Fruit fly (Drosophila melanogaster) whole organism, embryonic: Measurements from ENCODE around the gene CG12012.
A peak's percentile ranks its signal among the peaks of the same experiment; 100 is the strongest.

ENCODE experiments used
- CG1024 ChIP-seq: fragments of 200-800 bp; sonication (Bioruptor generic); IDR thresholded peaks from 2 replicates; pipeline ENCODE4 v1.3.6; 2022; ENCODE audit warnings: missing biosample characterization, missing genetic modification characterization
- CG11456 ChIP-seq: fragments of 200-800 bp; sonication (Bioruptor generic); IDR thresholded peaks from 3 replicates; pipeline ENCODE4 v1.3.6; 2022; ENCODE audit warnings: missing biosample characterization, missing genetic modification characterization
- CG12744 ChIP-seq: fragments of 200-800 bp; sonication (Bioruptor generic); optimal IDR thresholded peaks from 2 replicates; lab custom pipeline; 2016; ENCODE audit warnings: missing biosample characterization, missing genetic modification characterization
- CG13296 ChIP-seq: fragments of 200-800 bp; sonication (Bioruptor generic); optimal IDR thresholded peaks from 3 replicates; lab custom pipeline; 2018; ENCODE audit warnings: missing biosample characterization, mild to moderate bottlenecking, missing genetic modification characterization
- CG14965 ChIP-seq: fragments of 200-800 bp; sonication (Bioruptor generic); optimal IDR thresholded peaks from 2 replicates; lab custom pipeline; 2016; ENCODE audit warnings: missing biosample characterization, missing genetic modification characterization, borderline replicate concordance
- CG15696 ChIP-seq: fragments of 200-800 bp; sonication (Bioruptor generic); optimal IDR thresholded peaks from 2 replicates; lab custom pipeline; 2019; ENCODE audit warnings: missing biosample characterization, mild to moderate bottlenecking, missing genetic modification characterization, moderate library complexity
- CG16779 ChIP-seq: fragments of 200-800 bp; sonication (Bioruptor generic); IDR thresholded peaks from 2 replicates; pipeline ENCODE4 v1.3.6; 2022; ENCODE audit warnings: missing biosample characterization, missing genetic modification characterization
- CG17802 ChIP-seq: fragments of 200-800 bp; sonication (Bioruptor generic); optimal IDR thresholded peaks from 2 replicates; lab custom pipeline; 2018; ENCODE audit warnings: missing biosample characterization, mild to moderate bottlenecking, missing genetic modification characterization, moderate library complexity
- CG30431 ChIP-seq: fragments of 200-800 bp; sonication (Bioruptor generic); optimal IDR thresholded peaks from 2 replicates; lab custom pipeline; 2017; ENCODE audit warnings: missing biosample characterization, missing genetic modification characterization
- CG31224 ChIP-seq: fragments of 200-800 bp; sonication (Bioruptor generic); IDR thresholded peaks from 2 replicates; pipeline ENCODE4 v1.3.6; 2022; ENCODE audit warnings: missing biosample characterization, missing genetic modification characterization
- CG31388 ChIP-seq: fragments of 200-800 bp; sonication (Bioruptor generic); optimal IDR thresholded peaks from 2 replicates; lab custom pipeline; 2016; ENCODE audit warnings: missing biosample characterization, missing genetic modification characterization
- CG32772 ChIP-seq: fragments of 200-800 bp; sonication (Bioruptor generic); IDR thresholded peaks from 2 replicates; pipeline ENCODE4 v1.3.6; 2022; ENCODE audit warnings: missing biosample characterization, missing genetic modification characterization
- CG4360 ChIP-seq: fragments of 200-800 bp; sonication (Bioruptor generic); IDR thresholded peaks from 2 replicates; pipeline ENCODE4 v1.3.6; 2022; ENCODE audit warnings: missing biosample characterization, missing genetic modification characterization
- CG5180 ChIP-seq: fragments of 200-800 bp; sonication (Bioruptor generic); optimal IDR thresholded peaks from 3 replicates; lab custom pipeline; 2017; ENCODE audit warnings: missing biosample characterization, missing genetic modification characterization, mild to moderate bottlenecking, moderate library complexity, missing genetic modification reagents
- CG6272 ChIP-seq: fragments of 200-800 bp; sonication (Bioruptor generic); IDR thresholded peaks from 2 replicates; pipeline ENCODE4 v1.3.6; 2022; ENCODE audit warnings: missing biosample characterization, missing genetic modification characterization
- CG6854 ChIP-seq: fragments of 200-800 bp; sonication (Bioruptor generic); optimal IDR thresholded peaks from 3 replicates; lab custom pipeline; 2017; ENCODE audit warnings: missing biosample characterization, mild to moderate bottlenecking, missing genetic modification characterization
- CG7556 ChIP-seq: fragments of 200-800 bp; sonication (Bioruptor generic); optimal IDR thresholded peaks from 2 replicates; lab custom pipeline; 2017; ENCODE audit warnings: missing biosample characterization, mild to moderate bottlenecking, missing genetic modification characterization
- CG7786 ChIP-seq: fragments of 200-800 bp; sonication (Bioruptor generic); optimal IDR thresholded peaks from 2 replicates; lab custom pipeline; 2016; ENCODE audit warnings: missing biosample characterization, missing genetic modification characterization
- CG8944 ChIP-seq: fragments of 200-800 bp; sonication (Bioruptor generic); optimal IDR thresholded peaks from 3 replicates; lab custom pipeline; 2016; ENCODE audit warnings: missing biosample characterization, missing genetic modification characterization
- Dfd ChIP-seq, 2 experiments: fragments of >200 bp; optimal IDR thresholded peaks; 2 replicates each; lab custom pipeline; 2017; ENCODE audit warnings: missing biosample characterization in 2 of 2, missing genetic modification characterization in 2 of 2
- Dll ChIP-seq: fragments of 200-800 bp; sonication (Bioruptor generic); IDR thresholded peaks from 4 replicates; pipeline ENCODE4 v1.3.6; 2022; ENCODE audit warnings: missing biosample characterization, missing genetic modification characterization; ENCODE audit not compliant: partially characterized antibody
- Eip74EF ChIP-seq, 2 experiments: fragments of 200-800 bp in 1 of 2; fragments of >200 bp in 1 of 2; sonication (Bioruptor generic) in 1 of 2; optimal IDR thresholded peaks; 2 replicates each; lab custom pipeline; 2017 to 2019; ENCODE audit warnings: missing biosample characterization in 2 of 2, missing genetic modification characterization in 2 of 2, mild to moderate bottlenecking in 1 of 2, moderate library complexity in 1 of 2
- Hey ChIP-seq: fragments of 200-800 bp; sonication (Bioruptor generic); optimal IDR thresholded peaks from 3 replicates; lab custom pipeline; 2018; ENCODE audit warnings: missing biosample characterization, mild to moderate bottlenecking, missing genetic modification characterization
- Lim3 ChIP-seq: fragments of 200-800 bp; sonication (Bioruptor generic); IDR thresholded peaks from 2 replicates; pipeline ENCODE4 v1.3.6; 2022; ENCODE audit warnings: missing biosample characterization, missing genetic modification characterization
- Mrtf ChIP-seq: fragments of 200-800 bp; sonication (Bioruptor generic); IDR thresholded peaks from 3 replicates; pipeline ENCODE4 v1.3.6; 2022; ENCODE audit warnings: missing biosample characterization, missing genetic modification characterization
- NFAT ChIP-seq: fragments of 200-800 bp; sonication (Bioruptor generic); IDR thresholded peaks from 2 replicates; pipeline ENCODE4 v1.3.6; 2022; ENCODE audit warnings: missing biosample characterization, missing genetic modification characterization
- Oaz ChIP-seq: fragments of 200-800 bp; sonication (Bioruptor generic); IDR thresholded peaks from 2 replicates; pipeline ENCODE4 v1.3.6; 2022; ENCODE audit warnings: missing biosample characterization, missing genetic modification characterization
- Scr ChIP-seq: fragments of 200-800 bp; sonication (Bioruptor generic); IDR thresholded peaks from 2 replicates; pipeline ENCODE4 v1.3.6; 2022; ENCODE audit warnings: missing biosample characterization, missing genetic modification characterization; ENCODE audit not compliant: partially characterized antibody
- Xrp1 ChIP-seq: fragments of 200-800 bp; sonication (Bioruptor generic); IDR thresholded peaks from 2 replicates; pipeline ENCODE4 v1.3.6; 2022; ENCODE audit warnings: missing biosample characterization, missing genetic modification characterization
- caup ChIP-seq: fragments of 200-800 bp; sonication (Bioruptor generic); optimal IDR thresholded peaks from 3 replicates; lab custom pipeline; 2017; ENCODE audit warnings: missing biosample characterization, mild to moderate bottlenecking, missing genetic modification characterization, moderate library complexity; ENCODE audit not compliant: severe bottlenecking
- chif ChIP-seq, 2 experiments: fragments of 200-800 bp; sonication (Bioruptor generic); optimal IDR thresholded peaks; 3 replicates each; lab custom pipeline; 2016; ENCODE audit warnings: missing biosample characterization in 2 of 2, missing genetic modification characterization in 2 of 2
- chinmo ChIP-seq: fragments of 200-800 bp; sonication (Bioruptor generic); IDR thresholded peaks from 4 replicates; pipeline ENCODE4 v1.3.6; 2022; ENCODE audit warnings: missing biosample characterization, missing genetic modification characterization; ENCODE audit not compliant: partially characterized antibody
- crp ChIP-seq, 2 experiments: fragments of 200-800 bp; sonication (Bioruptor generic); optimal IDR thresholded peaks; 2 replicates in 1 of 2; 3 replicates in 1 of 2; lab custom pipeline; 2017; ENCODE audit warnings: missing biosample characterization in 2 of 2, missing genetic modification characterization in 2 of 2, mild to moderate bottlenecking in 1 of 2, moderate library complexity in 1 of 2
- dati ChIP-seq: fragments of 200-800 bp; sonication (Bioruptor generic); IDR thresholded peaks from 2 replicates; pipeline ENCODE4 v1.3.6; 2022; ENCODE audit warnings: missing biosample characterization, missing genetic modification characterization
- eve ChIP-seq, 2 experiments: fragments of >200 bp; optimal IDR thresholded peaks; 2 replicates each; lab custom pipeline; 2017; ENCODE audit warnings: missing biosample characterization in 2 of 2, missing genetic modification characterization in 2 of 2
- ewg ChIP-seq: fragments of 200-800 bp; sonication (Bioruptor generic); optimal IDR thresholded peaks from 3 replicates; lab custom pipeline; 2017; ENCODE audit warnings: mild to moderate bottlenecking, missing biosample characterization, missing genetic modification reagents, missing genetic modification characterization
- fu2 ChIP-seq: fragments of 200-800 bp; sonication (Bioruptor generic); optimal IDR thresholded peaks from 2 replicates; lab custom pipeline; 2016; ENCODE audit warnings: missing biosample characterization, missing genetic modification characterization
- gce ChIP-seq: fragments of 200-800 bp; sonication (Bioruptor generic); IDR thresholded peaks from 3 replicates; pipeline ENCODE4 v1.3.6; 2022; ENCODE audit warnings: missing biosample characterization, missing genetic modification characterization
- gcm ChIP-seq: fragments of 200-800 bp; sonication (Bioruptor generic); optimal IDR thresholded peaks from 2 replicates; lab custom pipeline; 2019; ENCODE audit warnings: missing biosample characterization, mild to moderate bottlenecking, missing genetic modification characterization, moderate library complexity
- gem ChIP-seq: fragments of 200-800 bp; sonication (Bioruptor generic); optimal IDR thresholded peaks from 2 replicates; lab custom pipeline; 2019; ENCODE audit warnings: missing biosample characterization, mild to moderate bottlenecking, missing genetic modification characterization, moderate library complexity
- hb ChIP-seq: fragments of 200-800 bp; sonication (Bioruptor generic); IDR thresholded peaks from 3 replicates; pipeline ENCODE4 v1.3.6; 2022; ENCODE audit warnings: missing biosample characterization, missing genetic modification characterization; ENCODE audit not compliant: partially characterized antibody
- ken ChIP-seq: fragments of 200-800 bp; sonication (Bioruptor generic); IDR thresholded peaks from 3 replicates; pipeline ENCODE4 v1.3.6; 2022; ENCODE audit warnings: missing biosample characterization, missing genetic modification characterization
- knrl ChIP-seq: fragments of 200-800 bp; sonication (Bioruptor generic); IDR thresholded peaks from 3 replicates; pipeline ENCODE4 v1.3.6; 2022; ENCODE audit warnings: missing biosample characterization, missing genetic modification characterization; ENCODE audit not compliant: partially characterized antibody
- mam ChIP-seq: fragments of 200-800 bp; sonication (Bioruptor generic); optimal IDR thresholded peaks from 3 replicates; lab custom pipeline; 2016; ENCODE audit warnings: missing biosample characterization, missing genetic modification characterization
- pfk ChIP-seq: fragments of 200-800 bp; sonication (Bioruptor generic); optimal IDR thresholded peaks from 2 replicates; lab custom pipeline; 2018; ENCODE audit warnings: missing biosample characterization, mild to moderate bottlenecking, missing genetic modification characterization, moderate library complexity
- psq ChIP-seq: fragments of 200-800 bp; sonication (Bioruptor generic); optimal IDR thresholded peaks from 2 replicates; lab custom pipeline; 2017; ENCODE audit warnings: missing biosample characterization, missing genetic modification characterization
- sd ChIP-seq: fragments of 200-800 bp; sonication (Bioruptor generic); optimal IDR thresholded peaks from 3 replicates; lab custom pipeline; 2018; ENCODE audit warnings: missing biosample characterization, mild to moderate bottlenecking, missing genetic modification characterization, moderate library complexity
- trh ChIP-seq: fragments of 200-800 bp; sonication (Bioruptor generic); optimal IDR thresholded peaks from 2 replicates; lab custom pipeline; 2016; ENCODE audit warnings: missing biosample characterization, missing genetic modification characterization
- usp ChIP-seq: fragments of >200 bp; optimal IDR thresholded peaks from 2 replicates; lab custom pipeline; 2017; ENCODE audit warnings: missing biosample characterization, missing genetic modification characterization
- zf30C ChIP-seq: fragments of 200-800 bp; sonication (Bioruptor generic); optimal IDR thresholded peaks from 3 replicates; lab custom pipeline; 2018; ENCODE audit warnings: missing biosample characterization, mild to moderate bottlenecking, missing genetic modification characterization

CG12012 gene

DNA sequence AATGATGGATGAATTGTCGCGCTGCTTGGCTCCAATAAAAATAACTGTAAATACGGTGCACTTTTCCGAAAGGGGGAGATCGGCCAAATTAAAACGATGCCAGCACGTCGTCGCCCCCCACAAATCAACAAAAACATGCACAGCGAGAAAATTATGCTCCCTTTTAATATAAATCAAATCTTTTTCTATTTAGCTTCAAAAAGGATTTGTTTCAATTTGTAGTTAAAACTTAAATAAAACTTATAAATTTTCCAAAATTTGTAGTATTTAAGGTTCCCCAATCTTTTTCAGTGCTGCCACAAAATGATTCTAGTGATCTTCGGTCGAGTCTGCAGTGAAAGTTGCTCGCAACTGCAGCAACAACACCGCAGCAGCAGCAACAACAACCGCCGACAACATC lies 19.5 kb downstream of the CG12012 start (continued):
- TF ChIP-seq CG31224 (no peak), chif (GFP tag; optimal IDR thresholded peaks at IDR 0.05; lab: Kevin White, UChicago) (peak; percentile 78 to 92), Oaz (GFP tag; lab: Robert Waterston, UW) (no peak), chinmo (GFP tag; lab: Robert Waterston, UW) (no peak), CG16779 (GFP tag; lab: Robert Waterston, UW) (no peak), trh (GFP tag; lab: Kevin White, UChicago) (peak; percentile 58), ewg (GFP tag; lab: Kevin White, UChicago) (peak; percentile 82), gcm (peak; percentile 92), NFAT (GFP tag; lab: Robert Waterston, UW) (no peak), Dfd (GFP tag; optimal IDR thresholded peaks at IDR 0.05; lab: Kevin White, UChicago) (no peak), Eip74EF (GFP tag; optimal IDR thresholded peaks at IDR 0.05; lab: Kevin White, UChicago) (peak in 1 of 2 experiments; percentile 92), CG8944 (GFP tag; lab: Kevin White, UChicago) (peak; percentile 76), Xrp1 (peak; percentile 96), caup (GFP tag; lab: Kevin White, UChicago) (peak; percentile 22), CG14965 (GFP tag; lab: Kevin White, UChicago) (peak; percentile 21), CG13296 (peak; percentile 3), CG7786 (GFP tag; lab: Kevin White, UChicago) (peak; percentile 47), CG17802 (tag; lab: Kevin White, UChicago) (peak; percentile 81), Hey (tag; lab: Kevin White, UChicago) (peak; percentile 9), CG31388 (GFP tag; lab: Kevin White, UChicago) (peak; percentile 67), CG30431 (GFP tag; lab: Kevin White, UChicago) (peak; percentile 74), dati (GFP tag; lab: Robert Waterston, UW) (no peak; the same call in 1 of the 2 replicates), gem (tag; lab: Kevin White, UChicago) (peak; percentile 94), crp (GFP tag; optimal IDR thresholded peaks at IDR 0.05; lab: Kevin White, UChicago) (peak in 1 of 2 experiments; percentile 38), Lim3 (GFP tag; lab: Robert Waterston, UW) (no peak), ken (GFP tag; lab: Robert Waterston, UW) (peak; percentile 83; the same call in 2 of the 3 replicates), eve (GFP tag; optimal IDR thresholded peaks at IDR 0.05; lab: Kevin White, UChicago) (peak in 1 of 2 experiments; percentile 93), CG11456 (GFP tag; lab: Robert Waterston, UW) (no peak), CG4360 (GFP tag; lab: Robert Waterston, UW) (peak; percentile 76), CG32772 (GFP tag; lab: Robert Waterston, UW) (peak; percentile 87), CG5180 (GFP tag; lab: Kevin White, UChicago) (peak; percentile 68), CG7556 (peak; percentile 81), zf30C (GFP tag; lab: Kevin White, UChicago) (peak; percentile 88), usp (GFP tag; lab: Kevin White, UChicago) (no peak), hb (no peak), knrl (GFP tag; lab: Robert Waterston, UW) (no peak), CG15696 (tag; lab: Kevin White, UChicago) (peak; percentile 95), psq (peak; percentile 32), gce (GFP tag; lab: Robert Waterston, UW) (peak; percentile 51; the same call in 1 of the 3 replicates), Dll (no peak), CG6272 (peak; percentile 69), pfk (no peak), mam (peak; percentile 38), Scr (GFP tag; lab: Robert Waterston, UW) (no peak), CG6854 (GFP tag; lab: Kevin White, UChicago) (peak; percentile 34), fu2 (GFP tag; lab: Kevin White, UChicago) (peak; percentile 7), sd (tag; lab: Kevin White, UChicago) (peak; percentile 40), CG12744 (GFP tag; lab: Kevin White, UChicago) (peak; percentile 59), CG1024 (GFP tag; lab: Robert Waterston, UW) (peak; percentile 81), Mrtf (GFP tag; lab: Robert Waterston, UW) (peak; percentile 69; the same call in 2 of the 3 replicates)
